Worm (Caenorhabditis elegans): ENCODE measurements around the gene nspe-1.
"Not testable (repeated sequence)": the region's sequence is repeated elsewhere in the genome, so short reads cannot be mapped to it uniquely, and the experiment has no call there.

The nspe-1 gene

ce11 chrII:12626120-12626624 lies 5.5 kb upstream of the nspe-1 start:
- no peak for TF ChIP-seq nhr-12 (tag; optimal IDR thresholded peaks at IDR 0.05)

DNA sequence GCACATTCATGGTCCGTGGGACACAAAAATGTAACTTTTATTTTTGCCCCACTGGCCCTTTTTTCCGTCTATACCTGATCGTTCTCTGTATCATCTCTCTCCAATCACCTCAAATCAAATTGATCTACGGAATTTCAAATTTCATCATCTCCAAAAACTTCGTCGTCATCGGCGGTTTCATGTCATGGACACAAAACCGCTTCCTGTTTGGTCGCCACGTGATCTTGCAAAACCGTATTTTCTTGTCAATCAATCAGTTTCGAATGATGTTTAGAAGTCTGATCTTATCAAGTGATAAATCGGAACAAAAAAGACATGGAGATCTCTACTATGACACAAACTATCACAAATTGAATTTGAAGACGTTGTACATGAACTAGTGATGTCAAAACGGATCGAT lies 5.0 kb upstream of the nspe-1 start:
- no peak for TF ChIP-seq unc-62 (GFP tag; optimal IDR thresholded peaks at IDR 0.05)
- no peak for TF ChIP-seq ceh-83 (GFP tag; optimal IDR thresholded peaks at IDR 0.05)
- TF ChIP-seq mab-5 (tag; optimal IDR thresholded peaks at IDR 0.05): no peak
- no peak for TF ChIP-seq nhr-237 (tag; optimal IDR thresholded peaks at IDR 0.05)
- TF ChIP-seq mls-2 (tag; optimal IDR thresholded peaks at IDR 0.05): no peak
- no peak for TF ChIP-seq nhr-2 (tag; optimal IDR thresholded peaks at IDR 0.05)
- TF ChIP-seq blmp-1 (tag; optimal IDR thresholded peaks at IDR 0.05): no peak

ce11 chrII:12624433-12624832 lies 3.8 kb upstream of the nspe-1 start, which contains the start of gene Y38E10A.14:
Gene Y38E10A.14 (minus strand): TSS chrII:12624533.
- TF ChIP-seq pha-4 (tag; optimal IDR thresholded peaks at IDR 0.05); ceh-83 (GFP tag; optimal IDR thresholded peaks at IDR 0.05); ces-1 (GFP tag; optimal IDR thresholded peaks at IDR 0.05): not testable (repeated sequence)

DNA sequence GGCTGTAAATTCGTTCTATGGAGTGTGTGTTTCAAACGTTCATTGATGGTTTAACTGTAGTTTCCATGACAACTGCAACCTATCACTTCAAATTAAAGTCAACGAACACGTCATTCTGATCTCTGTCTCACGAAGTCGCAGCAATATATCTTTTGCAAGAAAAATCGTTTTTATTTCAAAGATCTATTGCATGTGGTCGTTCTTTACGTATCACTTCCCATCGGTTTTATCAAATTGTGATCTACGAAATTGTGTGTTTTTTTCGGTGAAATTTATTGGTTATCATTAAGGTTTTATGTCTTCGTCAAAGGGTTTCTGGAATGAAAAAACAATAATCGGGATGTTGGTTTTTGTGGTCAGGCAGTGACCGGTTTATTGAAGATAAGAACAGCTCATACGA lies 2.2 kb upstream of the nspe-1 start:
- TF ChIP-seq unc-39 (tag; optimal IDR thresholded peaks at IDR 0.05) (no peak), lin-32 (GFP tag; optimal IDR thresholded peaks at IDR 0.05) (no peak), ceh-83 (GFP tag; optimal IDR thresholded peaks at IDR 0.05) (no peak), elt-3 (tag; optimal IDR thresholded peaks at IDR 0.05) (no peak), hlh-1 (tag; optimal IDR thresholded peaks at IDR 0.05) (no peak), zip-8 (tag; optimal IDR thresholded peaks at IDR 0.05) (no peak), ceh-43 (GFP tag; optimal IDR thresholded peaks at IDR 0.05) (no peak), mls-2 (tag; optimal IDR thresholded peaks at IDR 0.05) (no peak), mep-1 (tag; optimal IDR thresholded peaks at IDR 0.05) (no peak)

DNA sequence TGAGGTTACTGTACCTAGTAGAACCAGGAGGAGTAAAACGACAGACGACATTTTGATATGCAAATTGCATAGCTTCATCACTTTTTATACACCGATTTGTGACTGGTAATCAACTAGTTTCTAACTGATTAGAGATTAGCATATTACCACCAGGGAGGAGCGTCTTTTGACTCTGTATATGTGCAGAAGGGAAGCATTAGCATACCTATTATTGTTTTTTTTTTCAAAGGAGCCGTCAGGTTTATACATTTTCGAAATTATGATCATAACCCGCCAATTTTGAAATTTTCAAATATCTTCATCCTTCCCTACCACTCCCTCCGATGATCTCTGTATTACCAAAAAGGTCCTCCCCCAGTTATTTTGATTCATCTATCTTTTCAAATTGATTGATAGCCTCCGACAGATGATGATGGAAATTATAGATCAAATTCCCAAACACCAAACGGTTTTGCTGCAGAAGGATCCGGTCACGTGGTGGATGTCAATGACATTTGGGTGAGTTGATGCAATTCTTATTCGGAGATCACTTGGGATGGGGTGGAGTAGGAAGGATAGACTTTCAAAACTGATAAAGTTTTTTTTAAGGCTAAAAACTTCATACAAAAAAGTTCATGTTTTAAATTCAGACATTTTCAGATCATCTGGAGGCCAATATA lies 1.4 kb upstream of the nspe-1 start, which contains the start of gene nspe-8:
TSS of gene nspe-8 (minus strand) at position 51 of the 659 bp plus-strand sequence.
- TF ChIP-seq mab-5 (tag; optimal IDR thresholded peaks at IDR 0.05) (no peak), bed-3 (GFP tag; optimal IDR thresholded peaks at IDR 0.05) (no peak), unc-62 (GFP tag; optimal IDR thresholded peaks at IDR 0.05) (no peak), M03D4.4 (tag; optimal IDR thresholded peaks at IDR 0.05) (no peak), tbx-8 (GFP tag; optimal IDR thresholded peaks at IDR 0.05) (no peak), elt-1 (tag; optimal IDR thresholded peaks at IDR 0.05; ENCODE audit: borderline replicate concordance, insufficient read depth) (no peak), ces-1 (GFP tag; optimal IDR thresholded peaks at IDR 0.05) (no peak), blmp-1 (tag; optimal IDR thresholded peaks at IDR 0.05) (no peak), lin-32 (GFP tag; optimal IDR thresholded peaks at IDR 0.05) (no peak), pha-4 (tag; optimal IDR thresholded peaks at IDR 0.05) (no peak), nhr-237 (tag; optimal IDR thresholded peaks at IDR 0.05) (no peak), ceh-39 (tag; optimal IDR thresholded peaks at IDR 0.05) (no peak), unc-120 (tag; optimal IDR thresholded peaks at IDR 0.05; ENCODE audit: poor library complexity, severe bottlenecking) (no peak), snpc-4 (tag; optimal IDR thresholded peaks at IDR 0.05) (no peak), unc-39 (tag; optimal IDR thresholded peaks at IDR 0.05) (no peak), lin-13 (tag; optimal IDR thresholded peaks at IDR 0.05) (no peak), sem-2 (GFP tag; optimal IDR thresholded peaks at IDR 0.05) (no peak), drap-1 (GFP tag; optimal IDR thresholded peaks at IDR 0.05) (no peak), lsy-2 (tag; optimal IDR thresholded peaks at IDR 0.05) (no peak), ceh-83 (GFP tag; optimal IDR thresholded peaks at IDR 0.05) (no peak)

DNA sequence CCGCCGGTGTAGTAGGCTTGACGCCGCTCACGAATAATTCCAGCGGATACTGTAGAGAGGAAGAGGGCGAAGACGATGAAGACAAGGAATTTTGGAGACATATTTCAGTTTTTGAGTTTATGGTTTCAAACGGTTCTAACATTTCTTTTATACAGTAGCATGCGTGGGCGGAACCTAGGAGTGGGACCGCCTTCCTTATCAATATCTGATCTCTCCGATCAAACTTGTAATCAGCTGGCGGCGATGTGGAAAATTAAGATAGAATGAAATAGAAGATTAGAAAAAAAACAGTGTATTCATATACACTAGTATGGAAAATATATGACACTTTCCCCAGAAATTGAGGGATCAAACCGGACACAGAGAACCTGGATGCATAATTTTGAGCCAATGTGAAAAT lies 1.4 kb downstream of the nspe-1 start, which contains the start of gene nspe-2:
TSS of gene nspe-2 (minus strand) at position 101 of the 400 bp plus-strand sequence.
- TF ChIP-seq lin-13 (tag; optimal IDR thresholded peaks at IDR 0.05) (no peak), snpc-4 (tag; optimal IDR thresholded peaks at IDR 0.05) (no peak), elt-3 (tag; optimal IDR thresholded peaks at IDR 0.05) (no peak)

All from whole organism, mixed stage, embryonic.